Worm (Caenorhabditis elegans) whole organism, L3 larva: Measurements from ENCODE around the gene Y39A1A.9.

Experiments
- R02D3.7 ChIP-seq: fragments of 150-350 bp; optimal IDR thresholded peaks from 2 replicates; lab custom pipeline; 2014; ENCODE audit warnings: missing biosample characterization, missing genetic modification characterization
- aly-2 ChIP-seq: fragments of 150-350 bp; optimal IDR thresholded peaks from 2 replicates; lab custom pipeline; 2014; ENCODE audit warnings: missing biosample characterization, missing genetic modification characterization
- ama-1 ChIP-seq: fragments of 150-350 bp; optimal IDR thresholded peaks from 2 replicates; lab custom pipeline; 2018
- ceh-16 ChIP-seq: sonication (generic microtip); optimal IDR thresholded peaks from 2 replicates; lab custom pipeline; 2017; ENCODE audit warnings: missing biosample characterization, missing genetic modification characterization
- ceh-28 ChIP-seq: fragments of 150-350 bp; optimal IDR thresholded peaks from 2 replicates; lab custom pipeline; 2014; ENCODE audit warnings: missing biosample characterization, missing genetic modification reagents, missing genetic modification characterization
- daf-12 ChIP-seq: fragments of 150-350 bp; optimal IDR thresholded peaks from 2 replicates; lab custom pipeline; 2014; ENCODE audit warnings: missing biosample characterization, missing genetic modification reagents, missing genetic modification characterization
- egl-5 ChIP-seq: fragments of 150-350 bp; optimal IDR thresholded peaks from 2 replicates; lab custom pipeline; 2017; ENCODE audit warnings: missing biosample characterization, missing genetic modification reagents, missing genetic modification characterization, inconsistent platforms
- elt-1 ChIP-seq: fragments of 150-350 bp; optimal IDR thresholded peaks from 2 replicates; lab custom pipeline; 2014; ENCODE audit warnings: missing biosample characterization, missing genetic modification characterization
- elt-2 ChIP-seq: sonication (generic microtip); optimal IDR thresholded peaks from 2 replicates; lab custom pipeline; 2016; ENCODE audit warnings: missing genetic modification reagents, mild to moderate bottlenecking, missing genetic modification characterization, missing compliant biosample characterization
- elt-3 ChIP-seq, 3 experiments: fragments of 150-350 bp in 1 of 3; sonication (generic microtip) in 2 of 3; optimal IDR thresholded peaks; 2 replicates in 2 of 3; 4 replicates in 1 of 3; lab custom pipeline; 2014 to 2017; ENCODE audit warnings: missing biosample characterization in 3 of 3, missing genetic modification characterization in 3 of 3
- fkh-10 ChIP-seq: sonication (generic microtip); optimal IDR thresholded peaks from 2 replicates; lab custom pipeline; 2017; ENCODE audit warnings: missing biosample characterization, missing genetic modification reagents, missing genetic modification characterization
- jun-1 ChIP-seq: fragments of 150-350 bp; optimal IDR thresholded peaks from 2 replicates; lab custom pipeline; 2014; ENCODE audit warnings: missing biosample characterization, missing genetic modification reagents, missing genetic modification characterization
- lin-15B ChIP-seq: fragments of 150-350 bp; optimal IDR thresholded peaks from 2 replicates; lab custom pipeline; 2014; ENCODE audit warnings: missing biosample characterization, missing genetic modification characterization
- lsy-12 ChIP-seq: sonication (generic microtip); optimal IDR thresholded peaks from 2 replicates; lab custom pipeline; 2016; ENCODE audit warnings: mild to moderate bottlenecking, missing genetic modification characterization, missing compliant biosample characterization
- mdl-1 ChIP-seq: fragments of 150-350 bp; optimal IDR thresholded peaks from 2 replicates; lab custom pipeline; 2014; ENCODE audit warnings: missing biosample characterization, missing genetic modification characterization
- nfya-1 ChIP-seq: sonication (generic microtip); optimal IDR thresholded peaks from 2 replicates; lab custom pipeline; 2017; ENCODE audit warnings: missing genetic modification characterization, mild to moderate bottlenecking, missing compliant biosample characterization, antibody characterized with exemption, moderate library complexity; ENCODE audit not compliant: insufficient read depth
- nhr-11 ChIP-seq: fragments of 150-350 bp; optimal IDR thresholded peaks from 2 replicates; lab custom pipeline; 2014; ENCODE audit warnings: missing biosample characterization, missing genetic modification characterization
- nhr-12 ChIP-seq: fragments of 150-350 bp; optimal IDR thresholded peaks from 2 replicates; lab custom pipeline; 2014; ENCODE audit warnings: missing biosample characterization, missing genetic modification characterization
- nhr-237 ChIP-seq: fragments of 150-350 bp; optimal IDR thresholded peaks from 2 replicates; lab custom pipeline; 2014; ENCODE audit warnings: missing biosample characterization, missing genetic modification characterization
- nhr-25 ChIP-seq: sonication (generic microtip); optimal IDR thresholded peaks from 2 replicates; lab custom pipeline; 2017; ENCODE audit warnings: missing biosample characterization, missing genetic modification characterization
- nhr-43 ChIP-seq: sonication (generic microtip); optimal IDR thresholded peaks from 2 replicates; lab custom pipeline; 2016; ENCODE audit warnings: mild to moderate bottlenecking, missing genetic modification characterization, missing compliant biosample characterization; ENCODE audit not compliant: poor library complexity, severe bottlenecking
- pha-4 ChIP-seq: fragments of 150-350 bp; optimal IDR thresholded peaks from 2 replicates; lab custom pipeline; 2014; ENCODE audit warnings: missing biosample characterization, missing genetic modification reagents, missing genetic modification characterization
- sea-2 ChIP-seq: fragments of 150-350 bp; sonication (generic microtip); optimal IDR thresholded peaks from 4 replicates; lab custom pipeline; 2014; ENCODE audit warnings: missing biosample characterization, missing genetic modification reagents, missing genetic modification characterization
- skn-1 ChIP-seq: fragments of 150-350 bp; optimal IDR thresholded peaks from 2 replicates; lab custom pipeline; 2014; ENCODE audit warnings: missing biosample characterization, missing genetic modification characterization
- snpc-4 ChIP-seq: fragments of 150-350 bp; optimal IDR thresholded peaks from 2 replicates; lab custom pipeline; 2014; ENCODE audit warnings: missing biosample characterization, missing genetic modification characterization
- tbx-2 ChIP-seq: sonication (generic microtip); optimal IDR thresholded peaks from 2 replicates; lab custom pipeline; 2016; ENCODE audit warnings: mild to moderate bottlenecking, missing genetic modification characterization, missing compliant biosample characterization
- unc-62 ChIP-seq: fragments of 150-350 bp; sonication (generic microtip); optimal IDR thresholded peaks from 4 replicates; lab custom pipeline; 2014; ENCODE audit warnings: missing biosample characterization, missing genetic modification reagents, missing genetic modification characterization
- zag-1 ChIP-seq: fragments of 150-350 bp; optimal IDR thresholded peaks from 2 replicates; lab custom pipeline; 2014; ENCODE audit warnings: missing biosample characterization, missing genetic modification characterization
- ztf-4 ChIP-seq: fragments of 150-350 bp; optimal IDR thresholded peaks from 2 replicates; lab custom pipeline; 2014; ENCODE audit warnings: missing biosample characterization, missing genetic modification characterization

Y39A1A.9 gene

ce11 chrIII:10592074-10592473 lies 41.2 kb downstream of the Y39A1A.9 start:
- TF ChIP-seq sea-2 (no peak), ztf-4 (tag; lab: Kevin White, UChicago) (no peak), fkh-10 (GFP tag; lab: Kevin White, UChicago) (no peak), nhr-237 (tag; lab: Kevin White, UChicago) (no peak), nhr-43 (tag; lab: Kevin White, UChicago) (no peak), jun-1 (tag; lab: Kevin White, UChicago) (no peak), unc-62 (no peak), skn-1 (no peak), egl-5 (tag; lab: Kevin White, UChicago) (no peak), elt-3 (tag; optimal IDR thresholded peaks at IDR 0.05; lab: Kevin White, UChicago) (no peak), daf-12 (tag; lab: Kevin White, UChicago) (no peak), nfya-1 (tag; lab: Kevin White, UChicago) (no peak), elt-2 (no peak)

ce11 chrIII:10586243-10586642 lies 47.1 kb downstream of the Y39A1A.9 start, which contains the start of gene Y45F3A.5:
TSS of gene Y45F3A.5 (minus strand) at chrIII:10586343.
- TF ChIP-seq ama-1 (lab: Kevin White, UChicago) (no peak), unc-62 (no peak)

- no peak for TF ChIP-seq pha-4 (tag; lab: Kevin White, UChicago)
- no peak for TF ChIP-seq R02D3.7
- no peak for TF ChIP-seq nhr-25 (tag; lab: Kevin White, UChicago)
- no peak for TF ChIP-seq nhr-11 (tag; lab: Kevin White, UChicago)
- TF ChIP-seq lin-15B (tag; lab: Kevin White, UChicago), result no peak
- no peak for TF ChIP-seq elt-3 (tag; optimal IDR thresholded peaks at IDR 0.05; lab: Kevin White, UChicago)
- no peak for TF ChIP-seq unc-62
- no peak for TF ChIP-seq ama-1 (lab: Kevin White, UChicago)
- no peak for TF ChIP-seq zag-1 (tag; lab: Kevin White, UChicago)
- no peak for TF ChIP-seq sea-2
- TF ChIP-seq ztf-4 (tag; lab: Kevin White, UChicago), result no peak
- no peak for TF ChIP-seq ceh-16 (tag; lab: Kevin White, UChicago)
- TF ChIP-seq mdl-1, result no peak
- no peak for TF ChIP-seq elt-1 (tag; lab: Kevin White, UChicago)
- TF ChIP-seq ceh-28, result no peak
- no peak for TF ChIP-seq tbx-2 (tag; lab: Kevin White, UChicago)
- TF ChIP-seq jun-1 (tag; lab: Kevin White, UChicago), result no peak
These were observed 49.8 kb downstream of the Y39A1A.9 start for ce11 chrIII:10583483-10583882.

DNA sequence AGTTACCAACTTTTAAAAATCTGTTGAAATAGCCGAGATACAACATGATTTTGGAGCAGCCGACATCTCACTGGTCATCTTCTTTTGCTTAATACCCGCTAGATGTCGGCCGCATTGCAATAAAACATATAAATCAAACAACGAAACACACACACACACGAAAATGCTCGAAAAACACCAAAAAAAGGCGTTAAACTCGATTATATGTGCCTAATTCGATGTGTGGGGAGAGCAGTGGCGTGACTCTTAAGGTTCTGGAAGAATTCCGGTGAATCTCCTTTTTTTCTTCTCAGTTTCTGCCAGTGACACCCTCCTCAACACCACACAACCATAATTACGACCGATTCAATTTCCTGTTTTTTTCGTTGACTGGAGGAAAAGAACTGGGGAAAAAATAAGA lies 53.1 kb downstream of the Y39A1A.9 start:
- TF ChIP-seq nhr-43 (tag; lab: Kevin White, UChicago) (no peak), pha-4 (tag; lab: Kevin White, UChicago) (no peak), snpc-4 (tag; lab: Kevin White, UChicago) (peak; percentile 24), aly-2 (tag; lab: Kevin White, UChicago) (no peak), jun-1 (tag; lab: Kevin White, UChicago) (no peak), lsy-12 (no peak), nhr-12 (no peak), elt-2 (no peak)
